Worm (Caenorhabditis elegans) whole organism, L1 larva: Measurements from ENCODE around the gene osta-3.
"Not testable (repeated sequence)": the region's sequence is repeated elsewhere in the genome, so short reads cannot be mapped to it uniquely, and the experiment has no call there.

Experiments used
- C04F5.9 ChIP-seq: sonication (generic microtip); optimal IDR thresholded peaks from 2 replicates; lab custom pipeline; 2016; ENCODE audit warnings: missing genetic modification characterization, missing compliant biosample characterization
- C34B4.2 ChIP-seq: sonication (generic microtip); optimal IDR thresholded peaks from 2 replicates; lab custom pipeline; 2017; ENCODE audit warnings: mild to moderate bottlenecking, missing genetic modification characterization, missing compliant biosample characterization
- F16B12.6 ChIP-seq: fragments of 150-350 bp; optimal IDR thresholded peaks from 2 replicates; lab custom pipeline; 2014; ENCODE audit warnings: missing biosample characterization, missing genetic modification characterization
- Y116A8C.19 ChIP-seq: sonication (generic microtip); optimal IDR thresholded peaks from 2 replicates; lab custom pipeline; 2016; ENCODE audit warnings: missing compliant biosample characterization, missing genetic modification characterization, borderline replicate concordance
- aha-1 ChIP-seq: fragments of 150-350 bp; optimal IDR thresholded peaks from 2 replicates; lab custom pipeline; 2014; ENCODE audit warnings: missing biosample characterization, missing genetic modification characterization
- aly-2 ChIP-seq: fragments of 150-350 bp; optimal IDR thresholded peaks from 2 replicates; lab custom pipeline; 2014; ENCODE audit warnings: missing biosample characterization, missing genetic modification characterization
- ceh-63 ChIP-seq: fragments of 200-800 bp; sonication (Bioruptor generic); optimal IDR thresholded peaks from 2 replicates; lab custom pipeline; 2018; ENCODE audit warnings: mild to moderate bottlenecking, missing genetic modification characterization, missing compliant biosample characterization
- ceh-8 ChIP-seq: fragments of 200-800 bp; sonication (Bioruptor generic); optimal IDR thresholded peaks from 2 replicates; lab custom pipeline; 2018; ENCODE audit warnings: mild to moderate bottlenecking, missing genetic modification characterization, moderate library complexity, missing compliant biosample characterization
- ceh-88 ChIP-seq: fragments of 200-800 bp; sonication (Bioruptor generic); IDR thresholded peaks from 2 replicates; pipeline ENCODE4 v1.3.6; 2022; ENCODE audit warnings: missing genetic modification characterization, missing compliant biosample characterization
- ceh-90 ChIP-seq: sonication (generic microtip); optimal IDR thresholded peaks from 2 replicates; lab custom pipeline; 2016; ENCODE audit warnings: missing genetic modification characterization, missing compliant biosample characterization
- dsc-1 ChIP-seq: sonication (generic microtip); optimal IDR thresholded peaks from 2 replicates; lab custom pipeline; 2016; ENCODE audit warnings: mild to moderate bottlenecking, missing genetic modification characterization, missing compliant biosample characterization
- efl-1 ChIP-seq, 4 experiments: fragments of 150-350 bp; optimal IDR thresholded peaks in 3 of 4; peaks in 1 of 4; 1 replicate in 1 of 4; 2 replicates in 3 of 4; lab custom pipeline; 2014; ENCODE audit warnings: missing biosample characterization in 2 of 4, missing genetic modification characterization in 2 of 4, missing genetic modification reagents in 2 of 4
- egl-27 ChIP-seq, 2 experiments: fragments of 150-350 bp in 1 of 2; sonication (generic microtip); optimal IDR thresholded peaks; 3 replicates each; lab custom pipeline; 2017 to 2018; ENCODE audit warnings: missing biosample characterization in 2 of 2, missing genetic modification characterization in 2 of 2, missing genetic modification reagents in 2 of 2
- elt-2 ChIP-seq: sonication (generic microtip); optimal IDR thresholded peaks from 2 replicates; lab custom pipeline; 2016; ENCODE audit warnings: missing genetic modification characterization, mild to moderate bottlenecking, inconsistent platforms, missing compliant biosample characterization, missing genetic modification reagents
- fkh-10 ChIP-seq: sonication (generic microtip); optimal IDR thresholded peaks from 2 replicates; lab custom pipeline; 2017; ENCODE audit warnings: missing biosample characterization, missing genetic modification reagents, missing genetic modification characterization
- fkh-4 ChIP-seq: sonication (generic microtip); optimal IDR thresholded peaks from 2 replicates; lab custom pipeline; 2016; ENCODE audit warnings: missing compliant biosample characterization, missing genetic modification characterization, borderline replicate concordance
- fkh-8 ChIP-seq: sonication (generic microtip); optimal IDR thresholded peaks from 2 replicates; lab custom pipeline; 2016; ENCODE audit warnings: mild to moderate bottlenecking, missing genetic modification characterization, missing compliant biosample characterization
- grh-1 ChIP-seq: fragments of 200-800 bp; sonication (Bioruptor generic); IDR thresholded peaks from 2 replicates; pipeline ENCODE4 v1.3.6; 2022; ENCODE audit warnings: missing genetic modification reagents, missing genetic modification characterization, missing compliant biosample characterization
- hlh-17 ChIP-seq: fragments of 200-800 bp; sonication (Bioruptor generic); optimal IDR thresholded peaks from 2 replicates; lab custom pipeline; 2018; ENCODE audit warnings: missing genetic modification characterization, mild to moderate bottlenecking, missing compliant biosample characterization, moderate library complexity, borderline replicate concordance
- hlh-4 ChIP-seq: sonication (generic microtip); optimal IDR thresholded peaks from 2 replicates; lab custom pipeline; 2016; ENCODE audit warnings: mild to moderate bottlenecking, missing genetic modification characterization, missing compliant biosample characterization
- isw-1 ChIP-seq: fragments of 200-800 bp; sonication (Bioruptor generic); IDR thresholded peaks from 2 replicates; pipeline ENCODE4 v1.3.6; 2022; ENCODE audit warnings: missing genetic modification characterization, missing compliant biosample characterization
- lin-14 ChIP-seq: fragments of 200-800 bp; sonication (Bioruptor generic); optimal IDR thresholded peaks from 2 replicates; lab custom pipeline; 2018; ENCODE audit warnings: mild to moderate bottlenecking, missing genetic modification characterization, moderate library complexity, missing compliant biosample characterization
- lin-15B ChIP-seq: fragments of 150-350 bp; sonication (generic microtip); optimal IDR thresholded peaks from 3 replicates; lab custom pipeline; 2014; ENCODE audit warnings: missing biosample characterization, missing genetic modification characterization
- lin-35 ChIP-seq, 2 experiments: fragments of 150-350 bp; optimal IDR thresholded peaks; 2 replicates each; lab custom pipeline; 2014; ENCODE audit warnings: missing biosample characterization in 2 of 2, missing genetic modification characterization in 2 of 2, missing genetic modification reagents in 2 of 2
- lin-39 ChIP-seq: fragments of 150-350 bp; optimal IDR thresholded peaks from 2 replicates; lab custom pipeline; 2014; ENCODE audit warnings: missing biosample characterization, missing genetic modification reagents, missing genetic modification characterization
- mab-9 ChIP-seq: fragments of 200-800 bp; sonication (Bioruptor generic); IDR thresholded peaks from 2 replicates; pipeline ENCODE4 v1.3.6; 2022; ENCODE audit warnings: missing genetic modification reagents, missing genetic modification characterization, missing compliant biosample characterization
- mep-1 ChIP-seq: fragments of 150-350 bp; optimal IDR thresholded peaks from 2 replicates; lab custom pipeline; 2014; ENCODE audit warnings: missing biosample characterization, missing genetic modification characterization
- nhr-12 ChIP-seq: sonication (generic microtip); optimal IDR thresholded peaks from 2 replicates; lab custom pipeline; 2017; ENCODE audit warnings: missing biosample characterization, missing genetic modification characterization
- nhr-19 ChIP-seq: fragments of 200-800 bp; sonication (Bioruptor generic); conservative IDR thresholded peaks from 2 replicates; pipeline ENCODE4 v1.3.6; 2022; ENCODE audit warnings: missing genetic modification characterization, missing compliant biosample characterization
- nhr-76 ChIP-seq: sonication (generic microtip); optimal IDR thresholded peaks from 2 replicates; lab custom pipeline; 2017; ENCODE audit warnings: missing biosample characterization, missing genetic modification characterization
- nhr-77 ChIP-seq: fragments of 150-350 bp; optimal IDR thresholded peaks from 2 replicates; lab custom pipeline; 2014; ENCODE audit warnings: missing biosample characterization, missing genetic modification characterization
- nhr-85 ChIP-seq: sonication (generic microtip); peaks from one replicate; lab custom pipeline; 2016; ENCODE audit warnings: missing genetic modification characterization, inconsistent platforms, missing compliant biosample characterization
- nhr-90 ChIP-seq: sonication (generic microtip); optimal IDR thresholded peaks from 2 replicates; lab custom pipeline; 2016; ENCODE audit warnings: mild to moderate bottlenecking, missing genetic modification characterization, missing compliant biosample characterization; ENCODE audit not compliant: poor library complexity
- pqm-1 ChIP-seq: sonication (generic microtip); optimal IDR thresholded peaks from 3 replicates; lab custom pipeline; 2017; ENCODE audit warnings: missing biosample characterization, missing genetic modification characterization
- snpc-4 ChIP-seq: fragments of 150-350 bp; optimal IDR thresholded peaks from 2 replicates; lab custom pipeline; 2014; ENCODE audit warnings: missing biosample characterization, missing genetic modification characterization
- snu-23 ChIP-seq: sonication (generic microtip); optimal IDR thresholded peaks from 2 replicates; lab custom pipeline; 2016; ENCODE audit warnings: missing genetic modification characterization, missing compliant biosample characterization
- sox-4 ChIP-seq: sonication (generic microtip); optimal IDR thresholded peaks from 2 replicates; lab custom pipeline; 2016; ENCODE audit warnings: missing genetic modification characterization, missing compliant biosample characterization
- sup-37 ChIP-seq: fragments of 200-800 bp; sonication (Bioruptor generic); optimal IDR thresholded peaks from 2 replicates; lab custom pipeline; 2018; ENCODE audit warnings: mild to moderate bottlenecking, missing genetic modification characterization, missing compliant biosample characterization
- tbx-2 ChIP-seq: sonication (generic microtip); optimal IDR thresholded peaks from 2 replicates; lab custom pipeline; 2016; ENCODE audit warnings: missing genetic modification characterization, missing compliant biosample characterization
- unc-130 ChIP-seq: fragments of 150-350 bp; optimal IDR thresholded peaks from 2 replicates; lab custom pipeline; 2017; ENCODE audit warnings: missing biosample characterization, missing genetic modification characterization, inconsistent platforms
- unc-62 ChIP-seq: fragments of 150-350 bp; optimal IDR thresholded peaks from 2 replicates; lab custom pipeline; 2014; ENCODE audit warnings: missing biosample characterization, missing genetic modification reagents, missing genetic modification characterization
- unc-86 ChIP-seq: sonication (generic microtip); optimal IDR thresholded peaks from 2 replicates; lab custom pipeline; 2016; ENCODE audit warnings: missing genetic modification characterization, missing compliant biosample characterization
- zip-4 ChIP-seq: fragments of 200-800 bp; sonication (Bioruptor generic); optimal IDR thresholded peaks from 2 replicates; lab custom pipeline; 2018; ENCODE audit warnings: mild to moderate bottlenecking, missing genetic modification characterization, moderate library complexity, missing compliant biosample characterization
- ztf-11 ChIP-seq, 2 experiments: sonication (generic microtip); optimal IDR thresholded peaks; 2 replicates each; lab custom pipeline; 2016 to 2017; ENCODE audit warnings: missing genetic modification characterization in 2 of 2, missing biosample characterization in 1 of 2, missing compliant biosample characterization in 1 of 2
- ztf-4 ChIP-seq: fragments of 150-350 bp; optimal IDR thresholded peaks from 2 replicates; lab custom pipeline; 2014; ENCODE audit warnings: missing biosample characterization, missing genetic modification characterization

The osta-3 gene

ce11 chrII:14801086-14801531, 11.2 kb upstream of the osta-3 start (continued):
- TF ChIP-seq dsc-1 (tag; lab: Kevin White, UChicago) (peak; percentile 33), sup-37 (GFP tag; lab: Kevin White, UChicago) (no peak), lin-15B (tag; lab: Kevin White, UChicago) (no peak), C04F5.9 (tag; lab: Kevin White, UChicago) (no peak), lin-35 (GFP tag; optimal IDR thresholded peaks at IDR 0.05; lab: Kevin White, UChicago) (peak in 1 of 2 experiments; percentile 29), unc-86 (tag; lab: Kevin White, UChicago) (peak; percentile 22), hlh-17 (GFP tag; lab: Kevin White, UChicago) (no peak), ceh-8 (no peak), ceh-63 (GFP tag; lab: Kevin White, UChicago) (no peak), ztf-11 (tag; optimal IDR thresholded peaks at IDR 0.05; lab: Kevin White, UChicago) (no peak), unc-130 (tag; lab: Kevin White, UChicago) (peak; percentile 12), efl-1 (optimal IDR thresholded peaks at IDR 0.05; lab: Kevin White, UChicago) (peak; percentile 14 to 45), efl-1 (GFP tag; optimal IDR thresholded peaks at IDR 0.05 in 1 of 2; lab: Kevin White, UChicago) (peak; percentile 22 to 94), mab-9 (GFP tag; lab: Robert Waterston, UW) (no peak)

DNA sequence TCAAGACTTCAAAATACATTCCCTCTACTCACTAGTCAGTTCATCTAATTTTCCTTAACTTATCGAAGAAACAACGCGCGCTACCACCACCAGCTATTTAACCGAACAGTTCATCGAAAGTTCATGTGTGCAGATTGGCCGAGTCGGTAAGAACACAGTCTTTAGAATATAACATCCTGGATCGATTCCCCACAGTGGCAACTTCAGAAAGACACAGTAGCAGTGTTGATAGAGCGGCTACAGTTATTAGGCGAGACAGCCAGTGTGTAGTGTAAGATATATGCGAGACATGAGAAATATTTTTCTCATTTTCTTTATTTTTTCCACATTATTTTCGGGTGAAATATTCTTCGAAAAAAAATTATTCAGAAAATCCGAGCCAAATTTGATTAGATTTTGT, 9.8 kb upstream of the osta-3 start:
- TF ChIP-seq snpc-4 (tag; lab: Kevin White, UChicago) (peak; percentile 17), efl-1 (optimal IDR thresholded peaks at IDR 0.05; lab: Kevin White, UChicago) (peak in 1 of 2 experiments; percentile 0), nhr-90 (tag; lab: Kevin White, UChicago) (peak; percentile 32), nhr-85 (tag; lab: Kevin White, UChicago) (peak; percentile 13), lin-35 (GFP tag; optimal IDR thresholded peaks at IDR 0.05; lab: Kevin White, UChicago) (peak in 1 of 2 experiments; percentile 18), snu-23 (GFP tag; lab: Kevin White, UChicago) (peak; percentile 36), nhr-19 (GFP tag; lab: Robert Waterston, UW) (peak; percentile 23; the same call in 1 of the 2 replicates)
- TF ChIP-seq efl-1 (GFP tag; optimal IDR thresholded peaks at IDR 0.05 in 1 of 2; lab: Kevin White, UChicago): not testable (repeated sequence)
- TF ChIP-seq, all 84 proteins: peak for 7; not testable (repeated sequence) for 77

DNA sequence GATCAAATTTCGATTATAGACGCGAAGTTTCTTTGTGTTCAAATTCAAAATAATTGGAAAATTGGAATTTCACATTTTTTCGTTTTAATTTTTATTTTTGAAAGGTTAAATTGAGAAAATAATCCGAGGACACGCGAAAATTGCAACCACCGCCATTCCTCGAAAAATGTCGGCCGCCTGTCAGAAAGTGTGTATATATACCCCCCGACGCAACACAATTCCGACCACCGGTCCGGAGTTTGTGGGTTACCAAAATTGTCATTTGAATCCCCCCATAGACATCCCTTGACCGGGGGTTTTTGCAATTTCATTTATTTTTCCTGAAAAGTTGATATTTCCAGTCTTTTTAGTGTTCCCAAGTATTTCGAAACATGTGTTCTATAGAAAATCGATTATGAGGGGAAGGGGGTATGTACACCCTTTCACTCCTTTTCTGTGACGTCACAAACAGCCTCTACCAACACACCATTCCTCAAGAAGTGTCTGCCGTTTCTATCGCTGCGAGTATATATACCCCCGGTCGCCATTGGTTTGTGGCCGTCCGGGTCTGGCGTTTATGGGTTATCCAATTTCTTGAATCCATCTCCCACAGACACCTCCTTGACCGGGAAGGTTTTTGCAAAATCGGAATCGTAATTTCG, 8.0 kb upstream of the osta-3 start, which contains the start of gene W01D2.3:
W01D2.3 (minus strand) TSS at position 51 of the 641 bp plus-strand sequence.
- TF ChIP-seq C34B4.2 (peak; percentile 25), fkh-4 (tag; lab: Kevin White, UChicago) (no peak), ztf-4 (tag; lab: Kevin White, UChicago) (peak; percentile 51), fkh-8 (tag; lab: Kevin White, UChicago) (no peak), aha-1 (tag; lab: Kevin White, UChicago) (no peak), lin-35 (GFP tag; optimal IDR thresholded peaks at IDR 0.05; lab: Kevin White, UChicago) (peak; percentile 46 to 54), Y116A8C.19 (tag; lab: Kevin White, UChicago) (no peak), nhr-90 (tag; lab: Kevin White, UChicago) (peak; percentile 88), pqm-1 (tag; lab: Kevin White, UChicago) (no peak), lin-14 (GFP tag; lab: Kevin White, UChicago) (peak; percentile 73), F16B12.6 (tag; lab: Kevin White, UChicago) (peak; percentile 28), aly-2 (tag; lab: Kevin White, UChicago) (peak; percentile 81), tbx-2 (tag; lab: Kevin White, UChicago) (peak; percentile 74), egl-27 (tag; optimal IDR thresholded peaks at IDR 0.05; lab: Kevin White, UChicago) (no peak), lin-39 (no peak), hlh-4 (tag; lab: Kevin White, UChicago) (no peak), sup-37 (GFP tag; lab: Kevin White, UChicago) (peak; percentile 59), elt-2 (peak; percentile 31), ceh-90 (no peak), isw-1 (GFP tag; lab: Robert Waterston, UW) (peak; percentile 54), nhr-19 (GFP tag; lab: Robert Waterston, UW) (peak; percentile 82), grh-1 (GFP tag; lab: Robert Waterston, UW) (peak; percentile 65), nhr-85 (tag; lab: Kevin White, UChicago) (peak; percentile 88), nhr-77 (tag; lab: Kevin White, UChicago) (peak; percentile 55), unc-86 (tag; lab: Kevin White, UChicago) (peak; percentile 70), ceh-88 (GFP tag; lab: Robert Waterston, UW) (peak; percentile 54; the same call in 1 of the 2 replicates), zip-4 (peak; percentile 77), nhr-76 (tag; lab: Kevin White, UChicago) (no peak), sox-4 (peak; percentile 24), nhr-12 (no peak), mep-1 (tag; lab: Kevin White, UChicago) (peak; percentile 26), unc-62 (no peak), fkh-10 (no peak)
